Fruit fly (Drosophila melanogaster) whole organism, embryonic: Measurements from ENCODE around the gene gfzf.

Experiments used
- Atf-2 ChIP-seq: fragments of 200-800 bp; sonication (Bioruptor generic); optimal IDR thresholded peaks from 2 replicates; lab custom pipeline; 2016; ENCODE audit warnings: missing biosample characterization, missing genetic modification characterization
- Atf6 ChIP-seq: fragments of 200-800 bp; sonication (Bioruptor generic); IDR thresholded peaks from 2 replicates; pipeline ENCODE4 v1.3.6; 2022; ENCODE audit warnings: missing biosample characterization, missing genetic modification characterization
- CG10267 ChIP-seq: fragments of 200-800 bp; sonication (Bioruptor generic); optimal IDR thresholded peaks from 2 replicates; lab custom pipeline; 2018; ENCODE audit warnings: missing biosample characterization, mild to moderate bottlenecking, missing genetic modification characterization, moderate library complexity
- CG12104 ChIP-seq: fragments of 200-800 bp; sonication (Bioruptor generic); optimal IDR thresholded peaks from 3 replicates; lab custom pipeline; 2016; ENCODE audit warnings: missing biosample characterization, missing genetic modification characterization
- CG13287 ChIP-seq: fragments of 200-800 bp; sonication (Bioruptor generic); IDR thresholded peaks from 2 replicates; pipeline ENCODE4 v1.3.6; 2022; ENCODE audit warnings: missing biosample characterization, missing genetic modification characterization; ENCODE audit not compliant: partially characterized antibody
- CG14441 ChIP-seq: fragments of 200-800 bp; sonication (Bioruptor generic); IDR thresholded peaks from 2 replicates; pipeline ENCODE4 v1.3.6; 2022; ENCODE audit warnings: missing biosample characterization, missing genetic modification characterization
- CG14667 ChIP-seq: fragments of 200-800 bp; sonication (Bioruptor generic); IDR thresholded peaks from 2 replicates; pipeline ENCODE4 v1.3.6; 2022; ENCODE audit warnings: missing biosample characterization, missing genetic modification characterization
- CG15514 ChIP-seq: fragments of 200-800 bp; sonication (Bioruptor generic); optimal IDR thresholded peaks from 3 replicates; lab custom pipeline; 2017; ENCODE audit warnings: missing biosample characterization, missing genetic modification characterization, mild to moderate bottlenecking, moderate library complexity, missing genetic modification reagents
- CG15601 ChIP-seq: fragments of 200-800 bp; sonication (Bioruptor generic); optimal IDR thresholded peaks from 3 replicates; lab custom pipeline; 2019; ENCODE audit warnings: missing biosample characterization, mild to moderate bottlenecking, missing genetic modification characterization, moderate library complexity
- CG17912 ChIP-seq: fragments of 200-800 bp; sonication (Bioruptor generic); optimal IDR thresholded peaks from 2 replicates; lab custom pipeline; 2018; ENCODE audit warnings: missing biosample characterization, mild to moderate bottlenecking, missing genetic modification characterization
- CG1792 ChIP-seq: fragments of 200-800 bp; sonication (Bioruptor generic); optimal IDR thresholded peaks from 2 replicates; lab custom pipeline; 2016; ENCODE audit warnings: missing biosample characterization, missing genetic modification characterization
- CG18011 ChIP-seq: fragments of 200-800 bp; sonication (Bioruptor generic); optimal IDR thresholded peaks from 2 replicates; lab custom pipeline; 2017; ENCODE audit warnings: missing biosample characterization, missing genetic modification characterization, mild to moderate bottlenecking, moderate library complexity, missing genotype
- CG18619 ChIP-seq: fragments of 200-800 bp; sonication (Bioruptor generic); optimal IDR thresholded peaks from 3 replicates; lab custom pipeline; 2017; ENCODE audit warnings: missing biosample characterization, mild to moderate bottlenecking, missing genetic modification characterization
- CG2116 ChIP-seq: fragments of 200-800 bp; sonication (Bioruptor generic); optimal IDR thresholded peaks from 3 replicates; lab custom pipeline; 2018; ENCODE audit warnings: missing biosample characterization, mild to moderate bottlenecking, missing genetic modification characterization
- CG2199 ChIP-seq: fragments of 200-800 bp; sonication (Bioruptor generic); IDR thresholded peaks from 3 replicates; pipeline ENCODE4 v1.3.6; 2022; ENCODE audit warnings: missing biosample characterization, missing genetic modification characterization
- CG30020 ChIP-seq: fragments of 200-800 bp; optimal IDR thresholded peaks from 2 replicates; lab custom pipeline; 2019; ENCODE audit warnings: missing biosample characterization, mild to moderate bottlenecking, missing genetic modification characterization, moderate library complexity
- CG33213 ChIP-seq: fragments of 200-800 bp; sonication (Bioruptor generic); optimal IDR thresholded peaks from 3 replicates; lab custom pipeline; 2016; ENCODE audit warnings: missing biosample characterization, missing genetic modification characterization
- CG5180 ChIP-seq: fragments of 200-800 bp; sonication (Bioruptor generic); optimal IDR thresholded peaks from 3 replicates; lab custom pipeline; 2017; ENCODE audit warnings: missing biosample characterization, missing genetic modification characterization, mild to moderate bottlenecking, moderate library complexity, missing genetic modification reagents
- CG7839 ChIP-seq: fragments of 200-800 bp; sonication (Bioruptor generic); optimal IDR thresholded peaks from 3 replicates; lab custom pipeline; 2018; ENCODE audit warnings: missing biosample characterization, mild to moderate bottlenecking, missing genetic modification characterization, moderate library complexity
- CG8359 ChIP-seq: fragments of 200-800 bp; sonication (Bioruptor generic); optimal IDR thresholded peaks from 2 replicates; lab custom pipeline; 2017; ENCODE audit warnings: missing biosample characterization, mild to moderate bottlenecking, missing genetic modification characterization, borderline replicate concordance
- CTCF ChIP-seq: fragments of 200-800 bp; sonication (Bioruptor generic); optimal IDR thresholded peaks from 2 replicates; lab custom pipeline; 2017; ENCODE audit warnings: missing biosample characterization, mild to moderate bottlenecking, missing genetic modification characterization, moderate library complexity
- D ChIP-seq, 2 experiments: fragments of 200-800 bp in 1 of 2; fragments of >200 bp in 1 of 2; sonication (Bioruptor generic) in 1 of 2; optimal IDR thresholded peaks; 2 replicates in 1 of 2; 3 replicates in 1 of 2; lab custom pipeline; 2017; ENCODE audit warnings: mild to moderate bottlenecking in 1 of 2, missing biosample characterization in 1 of 2, missing genetic modification characterization in 1 of 2, missing genetic modification reagents in 1 of 2
- MBD-R2 ChIP-seq: fragments of 200-800 bp; sonication (Bioruptor generic); IDR thresholded peaks from 2 replicates; pipeline ENCODE4 v1.3.6; 2022; ENCODE audit warnings: missing biosample characterization, missing genetic modification characterization
- NC2α ChIP-seq: fragments of 200-800 bp; sonication (Bioruptor generic); optimal IDR thresholded peaks from 2 replicates; lab custom pipeline; 2016; ENCODE audit warnings: missing biosample characterization, missing genetic modification characterization
- NC2β ChIP-seq: fragments of 200-800 bp; sonication (Bioruptor generic); optimal IDR thresholded peaks from 2 replicates; lab custom pipeline; 2016; ENCODE audit warnings: missing biosample characterization, missing genetic modification characterization
- Poxn ChIP-seq: fragments of 200-800 bp; sonication (Bioruptor generic); IDR thresholded peaks from 2 replicates; pipeline ENCODE4 v1.3.6; 2022; ENCODE audit warnings: missing biosample characterization, missing genetic modification characterization
- Ravus ChIP-seq: fragments of 200-800 bp; sonication (Bioruptor generic); IDR thresholded peaks from 2 replicates; pipeline ENCODE4 v1.3.6; 2022; ENCODE audit warnings: missing biosample characterization, missing genetic modification characterization
- Sox100B ChIP-seq: fragments of 200-800 bp; sonication (Bioruptor generic); optimal IDR thresholded peaks from 3 replicates; lab custom pipeline; 2018; ENCODE audit warnings: missing biosample characterization, mild to moderate bottlenecking, missing genetic modification characterization
- bbx ChIP-seq: fragments of 200-800 bp; sonication (Bioruptor generic); IDR thresholded peaks from 2 replicates; pipeline ENCODE4 v1.3.6; 2022; ENCODE audit warnings: missing biosample characterization, missing genetic modification characterization; ENCODE audit not compliant: partially characterized antibody
- disco-r ChIP-seq: fragments of 200-800 bp; sonication (Bioruptor generic); optimal IDR thresholded peaks from 2 replicates; lab custom pipeline; 2016; ENCODE audit warnings: missing biosample characterization, missing genetic modification characterization
- ftz-f1 ChIP-seq: fragments of 200-800 bp; sonication (Bioruptor generic); optimal IDR thresholded peaks from 2 replicates; lab custom pipeline; 2016; ENCODE audit warnings: missing biosample characterization, missing genetic modification characterization
- gro ChIP-seq: fragments of 200-800 bp; sonication (Bioruptor generic); optimal IDR thresholded peaks from 2 replicates; lab custom pipeline; 2016; ENCODE audit warnings: missing biosample characterization, missing genetic modification characterization
- insv ChIP-seq, 2 experiments: fragments of 200-800 bp; sonication (Bioruptor generic); optimal IDR thresholded peaks; 3 replicates each; lab custom pipeline; 2016 to 2018; ENCODE audit warnings: missing biosample characterization in 2 of 2, missing genetic modification characterization in 2 of 2
- lmd ChIP-seq: fragments of 200-800 bp; sonication (Bioruptor generic); IDR thresholded peaks from 2 replicates; pipeline ENCODE4 v1.3.6; 2022; ENCODE audit warnings: missing biosample characterization, missing genetic modification characterization
- luna ChIP-seq: fragments of 200-800 bp; sonication (Bioruptor generic); optimal IDR thresholded peaks from 2 replicates; lab custom pipeline; 2016; ENCODE audit warnings: missing biosample characterization, missing genetic modification characterization
- maf-S ChIP-seq: fragments of 200-800 bp; sonication (Bioruptor generic); optimal IDR thresholded peaks from 2 replicates; lab custom pipeline; 2016; ENCODE audit warnings: missing biosample characterization, missing genetic modification characterization
- nmo ChIP-seq: fragments of 200-800 bp; sonication (Bioruptor generic); optimal IDR thresholded peaks from 2 replicates; lab custom pipeline; 2018; ENCODE audit warnings: missing biosample characterization, mild to moderate bottlenecking, missing genetic modification characterization, moderate library complexity
- odd ChIP-seq: fragments of 200-800 bp; sonication (Bioruptor generic); optimal IDR thresholded peaks from 2 replicates; lab custom pipeline; 2017; ENCODE audit warnings: missing biosample characterization, mild to moderate bottlenecking, missing genetic modification characterization
- pfk ChIP-seq: fragments of 200-800 bp; sonication (Bioruptor generic); optimal IDR thresholded peaks from 2 replicates; lab custom pipeline; 2018; ENCODE audit warnings: missing biosample characterization, mild to moderate bottlenecking, missing genetic modification characterization, moderate library complexity
- rib ChIP-seq: fragments of 200-800 bp; sonication (Bioruptor generic); IDR thresholded peaks from 2 replicates; pipeline ENCODE4 v1.3.6; 2022; ENCODE audit warnings: missing biosample characterization, missing genetic modification characterization
- schlank ChIP-seq: fragments of 200-800 bp; sonication (Bioruptor generic); optimal IDR thresholded peaks from 2 replicates; lab custom pipeline; 2018; ENCODE audit warnings: missing biosample characterization, mild to moderate bottlenecking, missing genetic modification characterization
- tll ChIP-seq, 2 experiments: fragments of 200-800 bp in 1 of 2; fragments of >200 bp in 1 of 2; sonication (Bioruptor generic) in 1 of 2; optimal IDR thresholded peaks; 2 replicates each; lab custom pipeline; 2017 to 2019; ENCODE audit warnings: missing biosample characterization in 2 of 2, missing genetic modification characterization in 2 of 2, mild to moderate bottlenecking in 1 of 2, moderate library complexity in 1 of 2
- usp ChIP-seq: fragments of >200 bp; optimal IDR thresholded peaks from 2 replicates; lab custom pipeline; 2017; ENCODE audit warnings: missing biosample characterization, missing genetic modification characterization

The gfzf gene

DNA sequence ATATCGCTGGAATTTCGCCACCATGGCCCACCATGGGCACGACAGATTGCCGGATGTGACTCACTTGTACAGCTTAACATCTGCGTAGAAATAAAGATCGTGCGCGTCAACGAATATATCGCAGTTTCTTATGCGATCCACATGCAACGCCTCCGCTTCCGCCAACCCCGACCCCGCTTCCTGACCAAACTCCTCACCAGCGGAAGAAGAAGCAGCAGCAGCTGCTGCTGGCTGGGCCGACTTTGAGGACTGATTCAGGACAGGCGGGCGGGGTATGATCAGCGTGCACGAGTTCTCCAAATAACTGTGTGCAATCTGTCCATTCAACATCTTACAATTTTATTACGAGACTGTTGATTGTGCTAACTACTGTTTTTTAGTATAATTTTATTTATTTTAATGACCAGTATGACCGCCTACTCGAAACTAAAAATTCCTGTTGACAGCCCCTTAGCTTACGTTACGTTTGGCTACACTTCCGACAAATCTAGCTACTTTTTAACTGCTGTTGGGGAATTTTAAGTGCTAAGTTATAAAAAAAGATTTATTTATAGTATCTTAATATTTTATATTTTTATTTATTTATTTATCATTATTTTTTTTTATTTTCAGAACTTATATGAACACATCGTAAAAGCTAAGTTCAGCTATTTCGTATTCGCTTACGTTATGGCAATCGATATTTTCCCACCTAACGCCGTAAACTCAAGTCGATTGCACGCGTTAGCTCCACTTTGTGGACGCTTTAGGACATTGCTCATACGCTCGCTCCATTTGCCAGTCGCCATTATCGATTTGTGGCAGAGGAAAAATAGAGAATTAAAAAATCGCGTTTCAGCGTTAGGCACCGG is 35.7 kb upstream of the gfzf start, which contains the start of the genes CG10055 and lap (continued):
- no peak for TF ChIP-seq CG1792 (GFP tag; lab: Kevin White, UChicago)
- no peak for TF ChIP-seq CG33213
- TF ChIP-seq D (optimal IDR thresholded peaks at IDR 0.05; lab: Kevin White, UChicago) = no peak
- TF ChIP-seq D (GFP tag; optimal IDR thresholded peaks at IDR 0.05; lab: Kevin White, UChicago) = no peak
- TF ChIP-seq rib = no peak
- no peak for TF ChIP-seq usp (GFP tag; lab: Kevin White, UChicago)
- no peak for TF ChIP-seq CG12104 (GFP tag; lab: Kevin White, UChicago)
- peak; percentile 57 for TF ChIP-seq nmo (GFP tag; lab: Kevin White, UChicago)
- TF ChIP-seq CG18619 = no peak
- no peak for TF ChIP-seq luna (GFP tag; lab: Kevin White, UChicago)
- TF ChIP-seq maf-S = no peak
- no peak for TF ChIP-seq CG15601 (tag; lab: Kevin White, UChicago)
- TF ChIP-seq CTCF (GFP tag; lab: Kevin White, UChicago) = no peak
- TF ChIP-seq CG14667 (GFP tag; lab: Robert Waterston, UW) = no peak
- TF ChIP-seq CG5180 (GFP tag; lab: Kevin White, UChicago) = no peak
- peak; percentile 73 for TF ChIP-seq MBD-R2
- no peak for TF ChIP-seq lmd (GFP tag; lab: Robert Waterston, UW)
- TF ChIP-seq CG2199 = no peak
- TF ChIP-seq CG30020 (tag; lab: Kevin White, UChicago) = no peak
- peak; percentile 28 for TF ChIP-seq CG10267 (tag; lab: Kevin White, UChicago)
- TF ChIP-seq CG2116 (GFP tag; lab: Kevin White, UChicago) = peak; percentile 35
- no peak for TF ChIP-seq pfk (GFP tag; lab: Kevin White, UChicago)
- no peak for TF ChIP-seq Sox100B (GFP tag; lab: Kevin White, UChicago)
- TF ChIP-seq disco-r (GFP tag; lab: Kevin White, UChicago) = no peak
- peak; percentile 45; the same call in 1 of the 2 replicates for TF ChIP-seq CG13287
- no peak for TF ChIP-seq NC2β (GFP tag; lab: Kevin White, UChicago)
- TF ChIP-seq NC2α (GFP tag; lab: Kevin White, UChicago) = no peak
- TF ChIP-seq, all 482 proteins: peak for 48

DNA sequence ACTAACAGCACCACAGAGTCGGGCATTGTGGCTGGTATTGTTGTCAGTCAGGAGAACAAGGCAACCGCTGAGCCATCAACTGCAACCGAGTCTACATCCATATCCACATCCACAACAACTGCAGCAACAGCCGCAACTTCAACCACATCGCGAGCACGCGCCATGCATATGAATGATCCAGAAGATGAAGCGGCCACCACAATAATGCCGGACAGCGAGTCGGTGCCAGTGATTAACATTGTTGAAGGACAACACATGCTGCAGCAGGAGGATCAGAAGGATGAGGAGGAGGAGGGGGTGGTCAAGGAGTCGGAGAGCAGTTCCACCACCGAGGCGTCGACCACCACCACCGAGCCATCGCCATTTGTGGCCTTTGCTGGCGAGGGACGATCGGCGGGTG is 24.0 kb upstream of the gfzf start:
- TF ChIP-seq CG12104 (GFP tag; lab: Kevin White, UChicago) (no peak), odd (no peak), CG7839 (tag; lab: Kevin White, UChicago) (no peak), CG14441 (no peak), Atf-2 (GFP tag; lab: Kevin White, UChicago) (no peak), ftz-f1 (GFP tag; lab: Kevin White, UChicago) (no peak), Poxn (GFP tag; lab: Robert Waterston, UW) (no peak), nmo (GFP tag; lab: Kevin White, UChicago) (no peak), CG18011 (GFP tag; lab: Kevin White, UChicago) (no peak), gro (GFP tag; lab: Kevin White, UChicago) (no peak), CG8359 (GFP tag; lab: Kevin White, UChicago) (no peak), CG15514 (GFP tag; lab: Kevin White, UChicago) (no peak), bbx (GFP tag; lab: Robert Waterston, UW) (no peak), Atf6 (GFP tag; lab: Robert Waterston, UW) (no peak), CG17912 (GFP tag; lab: Kevin White, UChicago) (no peak), schlank (tag; lab: Kevin White, UChicago) (no peak), insv (GFP tag; optimal IDR thresholded peaks at IDR 0.05; lab: Kevin White, UChicago) (no peak), tll (GFP tag; optimal IDR thresholded peaks at IDR 0.05; lab: Kevin White, UChicago) (no peak), Ravus (GFP tag; lab: Robert Waterston, UW) (no peak)
